Fruit fly (Drosophila melanogaster) whole organism, wandering third instar larva: Measurements from ENCODE around the gene Gr2a.

Source experiments
- Abd-B ChIP-seq: fragments of >200 bp; optimal IDR thresholded peaks from 2 replicates; lab custom pipeline; 2017; ENCODE audit warnings: missing biosample characterization, missing genetic modification characterization
- CG9705 ChIP-seq: fragments of 200-800 bp; sonication (Bioruptor generic); optimal IDR thresholded peaks from 2 replicates; lab custom pipeline; 2018; ENCODE audit warnings: missing biosample characterization, mild to moderate bottlenecking, missing genetic modification characterization
- CrebA ChIP-seq: fragments of 200-800 bp; sonication (Bioruptor generic); optimal IDR thresholded peaks from 2 replicates; lab custom pipeline; 2016; ENCODE audit warnings: missing biosample characterization, mild to moderate bottlenecking, missing genetic modification characterization, borderline replicate concordance
- Dfd ChIP-seq: fragments of >200 bp; optimal IDR thresholded peaks from 2 replicates; lab custom pipeline; 2017; ENCODE audit warnings: missing biosample characterization, missing genetic modification characterization
- Dif ChIP-seq: fragments of 200-275, 200-300 bp; sonication (Bioruptor generic); optimal IDR thresholded peaks from 2 replicates; lab custom pipeline; 2018; ENCODE audit warnings: missing biosample characterization, missing genetic modification characterization; ENCODE audit not compliant: partially characterized antibody
- GATAd ChIP-seq: sonication (Bioruptor generic); optimal IDR thresholded peaks from 2 replicates; lab custom pipeline; 2016; ENCODE audit warnings: missing biosample characterization, missing genetic modification characterization
- HLH106 ChIP-seq: fragments of 200-800 bp; optimal IDR thresholded peaks from 3 replicates; lab custom pipeline; 2019; ENCODE audit warnings: missing biosample characterization, mild to moderate bottlenecking, missing genetic modification characterization, moderate library complexity
- Hnf4 ChIP-seq: fragments of 200-800 bp; sonication (Bioruptor generic); optimal IDR thresholded peaks from 2 replicates; lab custom pipeline; 2016; ENCODE audit warnings: missing biosample characterization, mild to moderate bottlenecking, missing genetic modification characterization
- Hr78 ChIP-seq: fragments of >200 bp; optimal IDR thresholded peaks from 2 replicates; lab custom pipeline; 2017; ENCODE audit warnings: missing biosample characterization, missing genetic modification characterization
- Hr83 ChIP-seq: fragments of 200-300 bp; sonication (Bioruptor generic); optimal IDR thresholded peaks from 2 replicates; lab custom pipeline; 2016; ENCODE audit warnings: missing biosample characterization, mild to moderate bottlenecking, missing genetic modification characterization, moderate library complexity; ENCODE audit not compliant: poor library complexity, severe bottlenecking
- Jra ChIP-seq: sonication (Bioruptor generic); optimal IDR thresholded peaks from 2 replicates; lab custom pipeline; 2016; ENCODE audit warnings: missing biosample characterization, missing genetic modification characterization
- Mio ChIP-seq: sonication (Bioruptor generic); optimal IDR thresholded peaks from 2 replicates; lab custom pipeline; 2016; ENCODE audit warnings: missing biosample characterization, missing genetic modification characterization
- OdsH ChIP-seq: fragments of 200-800 bp; sonication (Bioruptor generic); optimal IDR thresholded peaks from 2 replicates; lab custom pipeline; 2016; ENCODE audit warnings: missing biosample characterization, mild to moderate bottlenecking, missing genetic modification characterization
- Rel ChIP-seq, 2 experiments: fragments of 200-800 bp; sonication (Bioruptor generic) in 1 of 2; optimal IDR thresholded peaks; 2 replicates in 1 of 2; 3 replicates in 1 of 2; lab custom pipeline; 2016 to 2019; ENCODE audit warnings: mild to moderate bottlenecking in 2 of 2, missing biosample characterization in 2 of 2, missing genetic modification characterization in 2 of 2, moderate library complexity in 1 of 2
- Sp1 ChIP-seq: fragments of 200-800 bp; sonication (Bioruptor generic); optimal IDR thresholded peaks from 3 replicates; lab custom pipeline; 2019; ENCODE audit warnings: missing biosample characterization, mild to moderate bottlenecking, missing genetic modification characterization, moderate library complexity
- Vsx2 ChIP-seq: fragments of 200-300, 225-300 bp; sonication (Bioruptor generic); optimal IDR thresholded peaks from 2 replicates; lab custom pipeline; 2018; ENCODE audit warnings: missing biosample characterization, missing genetic modification characterization; ENCODE audit not compliant: partially characterized antibody
- brk ChIP-seq: fragments of 200-800 bp; sonication (Bioruptor generic); optimal IDR thresholded peaks from 2 replicates; lab custom pipeline; 2016; ENCODE audit warnings: missing biosample characterization, mild to moderate bottlenecking, missing genetic modification characterization
- dl ChIP-seq, 2 experiments: fragments of 175-275, 200-275 bp in 1 of 2; fragments of 200-275 bp in 1 of 2; sonication (Bioruptor generic); optimal IDR thresholded peaks; lab custom pipeline; 2018; ENCODE audit warnings: mild to moderate bottlenecking in 2 of 2, missing biosample characterization in 2 of 2, missing genetic modification characterization in 2 of 2, moderate library complexity in 2 of 2; ENCODE audit not compliant: partially characterized antibody in 2 of 2, insufficient read depth in 1 of 2
- dsf ChIP-seq: sonication (Bioruptor generic); optimal IDR thresholded peaks from 2 replicates; lab custom pipeline; 2016; ENCODE audit warnings: missing biosample characterization, missing genetic modification characterization, borderline replicate concordance
- ey ChIP-seq: fragments of 200-800 bp; sonication (Bioruptor generic); optimal IDR thresholded peaks from 2 replicates; lab custom pipeline; 2016; ENCODE audit warnings: missing biosample characterization, missing genetic modification characterization
- foxo ChIP-seq, 2 experiments: fragments of 200-800 bp; sonication (Bioruptor generic); optimal IDR thresholded peaks; 2 replicates in 1 of 2; 3 replicates in 1 of 2; lab custom pipeline; 2016 to 2017; ENCODE audit warnings: missing biosample characterization in 2 of 2, missing genetic modification characterization in 2 of 2
- fru ChIP-seq: fragments of 200-800 bp; sonication (Bioruptor generic); optimal IDR thresholded peaks from 3 replicates; lab custom pipeline; 2016; ENCODE audit warnings: missing biosample characterization, mild to moderate bottlenecking, missing genetic modification characterization
- h ChIP-seq: fragments of 200-800 bp; sonication (Bioruptor generic); optimal IDR thresholded peaks from 3 replicates; lab custom pipeline; 2016; ENCODE audit warnings: missing biosample characterization, mild to moderate bottlenecking, missing genetic modification characterization
- jim ChIP-seq: fragments of 175-275, 200-325 bp; sonication (Bioruptor generic); optimal IDR thresholded peaks from 2 replicates; lab custom pipeline; 2016; ENCODE audit warnings: missing biosample characterization, mild to moderate bottlenecking, missing genetic modification characterization
- lola ChIP-seq: fragments of >200 bp; optimal IDR thresholded peaks from 2 replicates; lab custom pipeline; 2017; ENCODE audit warnings: missing biosample characterization, missing genetic modification characterization
- psq ChIP-seq: fragments of 200-800 bp; sonication (Bioruptor generic); optimal IDR thresholded peaks from 3 replicates; lab custom pipeline; 2017; ENCODE audit warnings: missing biosample characterization, mild to moderate bottlenecking, missing genetic modification characterization, moderate library complexity
- rgr ChIP-seq: fragments of 200-800 bp; sonication (Bioruptor generic); optimal IDR thresholded peaks from 3 replicates; lab custom pipeline; 2016; ENCODE audit warnings: missing biosample characterization, mild to moderate bottlenecking, missing genetic modification characterization
- sage ChIP-seq: fragments of 200-800 bp; sonication (Bioruptor generic); optimal IDR thresholded peaks from 2 replicates; lab custom pipeline; 2016; ENCODE audit warnings: missing biosample characterization, mild to moderate bottlenecking, missing genetic modification characterization
- tai ChIP-seq: sonication (Bioruptor generic); optimal IDR thresholded peaks from 2 replicates; lab custom pipeline; 2016; ENCODE audit warnings: missing biosample characterization, missing genetic modification characterization
- usp ChIP-seq: fragments of >200 bp; optimal IDR thresholded peaks from 2 replicates; lab custom pipeline; 2017; ENCODE audit warnings: missing biosample characterization, missing genetic modification characterization
- woc ChIP-seq: sonication (Bioruptor generic); optimal IDR thresholded peaks from 2 replicates; lab custom pipeline; 2016; ENCODE audit warnings: missing biosample characterization, mild to moderate bottlenecking, missing genetic modification characterization

Gr2a gene

dm6 chrX:1452130-1452529 is at the start of gene Gr2a:
Gene Gr2a, plus strand, starts transcription at chrX:1452430.
- TF ChIP-seq brk (GFP tag; lab: Kevin White, UChicago) (no peak), HLH106 (tag; lab: Kevin White, UChicago) (no peak), Sp1 (GFP tag; lab: Kevin White, UChicago) (no peak), Jra (no peak), psq (GFP tag; lab: Kevin White, UChicago) (no peak), lola (GFP tag; lab: Kevin White, UChicago) (no peak), fru (no peak), Dfd (GFP tag; lab: Kevin White, UChicago) (no peak), sage (GFP tag; lab: Kevin White, UChicago) (no peak), CG9705 (GFP tag; lab: Kevin White, UChicago) (no peak), dl (GFP tag; optimal IDR thresholded peaks at IDR 0.05; lab: Kevin White, UChicago; ENCODE audit: insufficient read depth in 1 of 2, partially characterized antibody in 2 of 2) (no peak)

dm6 chrX:1405012-1405411 is 47.2 kb upstream of the Gr2a start:
- TF ChIP-seq tai (GFP tag; lab: Kevin White, UChicago): no peak
- TF ChIP-seq sage (GFP tag; lab: Kevin White, UChicago): no peak
- TF ChIP-seq jim: no peak
- TF ChIP-seq GATAd (GFP tag; lab: Kevin White, UChicago): no peak
- no peak for TF ChIP-seq usp (GFP tag; lab: Kevin White, UChicago)
- no peak for TF ChIP-seq CrebA
- no peak for TF ChIP-seq Jra
- TF ChIP-seq Hr78: no peak
- TF ChIP-seq Hnf4: no peak

dm6 chrX:1405779-1406178 is 46.5 kb upstream of the Gr2a start:
- no peak for TF ChIP-seq Mio (GFP tag; lab: Kevin White, UChicago)
- TF ChIP-seq GATAd (GFP tag; lab: Kevin White, UChicago): no peak
- TF ChIP-seq OdsH (GFP tag; lab: Kevin White, UChicago): no peak
- no peak for TF ChIP-seq sage (GFP tag; lab: Kevin White, UChicago)
- TF ChIP-seq woc (GFP tag; lab: Kevin White, UChicago): no peak
- no peak for TF ChIP-seq h (GFP tag; lab: Kevin White, UChicago)
- no peak for TF ChIP-seq usp (GFP tag; lab: Kevin White, UChicago)
- no peak for TF ChIP-seq dl (GFP tag; optimal IDR thresholded peaks at IDR 0.05; lab: Kevin White, UChicago; ENCODE audit: insufficient read depth in 1 of 2, partially characterized antibody in 2 of 2)
- no peak for TF ChIP-seq tai (GFP tag; lab: Kevin White, UChicago)
- no peak for TF ChIP-seq ey (GFP tag; lab: Kevin White, UChicago)
- no peak for TF ChIP-seq lola (GFP tag; lab: Kevin White, UChicago)
- TF ChIP-seq Hr83 (GFP tag; lab: Kevin White, UChicago): no peak
- TF ChIP-seq Vsx2 (GFP tag; lab: Kevin White, UChicago): no peak
- no peak for TF ChIP-seq fru
- no peak for TF ChIP-seq brk (GFP tag; lab: Kevin White, UChicago)
- no peak for TF ChIP-seq Dfd (GFP tag; lab: Kevin White, UChicago)
- no peak for TF ChIP-seq Abd-B (GFP tag; lab: Kevin White, UChicago)

dm6 chrX:1407683-1408082 is 44.5 kb upstream of the Gr2a start:
- peak in 1 of 2 experiments; percentile 14 for TF ChIP-seq foxo (GFP tag; optimal IDR thresholded peaks at IDR 0.05; lab: Kevin White, UChicago)
- TF ChIP-seq Dif (GFP tag; lab: Kevin White, UChicago): no peak

dm6 chrX:1408964-1409363 is 43.3 kb upstream of the Gr2a start, which contains the start of gene futsch:
Gene futsch, plus strand, starts transcription at chrX:1409069.
- no peak for TF ChIP-seq brk (GFP tag; lab: Kevin White, UChicago)
- no peak for TF ChIP-seq dl (GFP tag; optimal IDR thresholded peaks at IDR 0.05; lab: Kevin White, UChicago; ENCODE audit: insufficient read depth in 1 of 2, partially characterized antibody in 2 of 2)
- no peak for TF ChIP-seq CG9705 (GFP tag; lab: Kevin White, UChicago)
- TF ChIP-seq Jra: no peak

- TF ChIP-seq rgr (GFP tag; lab: Kevin White, UChicago) (no peak), dsf (GFP tag; lab: Kevin White, UChicago) (no peak), Sp1 (GFP tag; lab: Kevin White, UChicago) (no peak), jim (no peak), tai (GFP tag; lab: Kevin White, UChicago) (no peak), Rel (GFP tag; optimal IDR thresholded peaks at IDR 0.05; lab: Kevin White, UChicago) (no peak), Rel (tag; optimal IDR thresholded peaks at IDR 0.05; lab: Kevin White, UChicago) (no peak), brk (GFP tag; lab: Kevin White, UChicago) (no peak)
- TF ChIP-seq, all 38 proteins: peak for 0
These were observed 41.9 kb upstream of the Gr2a start for dm6 chrX:1410312-1410711.
